In genomic region chr4:659058-659588, dm6 we compare ENCODE assay signal across 3 fruit fly cellular contexts.
A peak's percentile ranks its signal among the peaks of the same experiment; 100 is the strongest.
TF ChIP-seq lines count a peak whose summit lies in the region.

No protein-coding gene starts in this region.

- TF ChIP-seq CTCF in whole organism, embryonic (GFP tag; optimal IDR thresholded peaks at IDR 0.05; lab: Kevin White, UChicago), result no peak

TF ChIP-seq in whole organism, adult, 20 proteins besides CTCF, POLR2A, EP300 and RAD21:
- TF ChIP-seq tj (GFP tag; optimal IDR thresholded peaks at IDR 0.05; lab: Kevin White, UChicago) (no peak), toe (GFP tag; optimal IDR thresholded peaks at IDR 0.05; lab: Kevin White, UChicago) (no peak), kay (GFP tag; lab: Kevin White, UChicago; ENCODE audit: borderline replicate concordance) (peak; percentile 98), CG14711 (tag; optimal IDR thresholded peaks at IDR 0.05; lab: Kevin White, UChicago) (peak; percentile 86), CG1620 (GFP tag; optimal IDR thresholded peaks at IDR 0.05; lab: Kevin White, UChicago) (peak; percentile 22), Crg-1 (GFP tag; optimal IDR thresholded peaks at IDR 0.05; lab: Kevin White, UChicago) (peak; percentile 0)

TF ChIP-seq in whole organism, embryonic, 481 proteins besides CTCF, POLR2A, EP300 and RAD21:
- TF ChIP-seq Bgb (GFP tag; IDR thresholded peaks at IDR 0.05; lab: Robert Waterston, UW; ENCODE audit: partially characterized antibody), result 0 out of 2 replicates have a peak, but pooled peaks have one; percentile 13
- TF ChIP-seq Med (GFP tag; lab: Kevin White, UChicago), result peak; percentile 66
- 0 out of 3 replicates have a peak, but pooled peaks have one; percentile 31 for TF ChIP-seq CG6791 (GFP tag; IDR thresholded peaks at IDR 0.05; lab: Robert Waterston, UW; ENCODE audit: partially characterized antibody)
- TF ChIP-seq H2.0 (GFP tag; IDR thresholded peaks at IDR 0.05; lab: Robert Waterston, UW), result no peak

TF ChIP-seq in whole organism, wandering third instar larva, 38 proteins besides CTCF, POLR2A, EP300 and RAD21:
- TF ChIP-seq h (GFP tag; optimal IDR thresholded peaks at IDR 0.05; lab: Kevin White, UChicago), result peak; percentile 7
- no peak for TF ChIP-seq lola (GFP tag; optimal IDR thresholded peaks at IDR 0.05; lab: Kevin White, UChicago)
- peak; percentile 20 for TF ChIP-seq sage (GFP tag; optimal IDR thresholded peaks at IDR 0.05; lab: Kevin White, UChicago)
- no peak for TF ChIP-seq Myc (optimal IDR thresholded peaks at IDR 0.05; lab: Kevin White, UChicago)
- TF ChIP-seq br (GFP tag; optimal IDR thresholded peaks at IDR 0.05; lab: Kevin White, UChicago), result no peak
- no peak for TF ChIP-seq dl (GFP tag; optimal IDR thresholded peaks at IDR 0.05; lab: Kevin White, UChicago; ENCODE audit: insufficient read depth in 1 of 2, partially characterized antibody in 2 of 2)
- no peak for TF ChIP-seq jim (GFP tag; optimal IDR thresholded peaks at IDR 0.05; lab: Kevin White, UChicago)
- no peak for TF ChIP-seq OdsH (GFP tag; optimal IDR thresholded peaks at IDR 0.05; lab: Kevin White, UChicago)
- TF ChIP-seq Abd-B (GFP tag; optimal IDR thresholded peaks at IDR 0.05; lab: Kevin White, UChicago), result no peak
